Worm (Caenorhabditis elegans): ENCODE results near the gene F10E9.1.

- TF ChIP-seq pha-4 (tag; optimal IDR thresholded peaks at IDR 0.05) (no peak), mls-2 (tag; optimal IDR thresholded peaks at IDR 0.05) (no peak), ceh-39 (tag; optimal IDR thresholded peaks at IDR 0.05) (no peak), nhr-28 (tag; optimal IDR thresholded peaks at IDR 0.05) (no peak), elt-3 (tag; optimal IDR thresholded peaks at IDR 0.05) (no peak), lsy-2 (tag; optimal IDR thresholded peaks at IDR 0.05) (no peak), unc-62 (GFP tag; optimal IDR thresholded peaks at IDR 0.05) (peak; percentile 84), nhr-12 (tag; optimal IDR thresholded peaks at IDR 0.05) (no peak)
Observed at ce11 chrIII:8299078-8299587, 23.8 kb upstream of the F10E9.1 start.
